Worm (Caenorhabditis elegans) whole organism, young adult: Measurements from ENCODE around the gene T09F3.5.

Source experiments
- F57A8.1 ChIP-seq: fragments of 200-800 bp; sonication (Bioruptor generic); optimal IDR thresholded peaks from 2 replicates; lab custom pipeline; 2018; ENCODE audit warnings: mild to moderate bottlenecking, missing genetic modification characterization, moderate library complexity, missing compliant biosample characterization
- ceh-27 ChIP-seq: fragments of 200-800 bp; sonication (Bioruptor generic); optimal IDR thresholded peaks from 2 replicates; lab custom pipeline; 2018; ENCODE audit warnings: mild to moderate bottlenecking, missing genetic modification characterization, moderate library complexity, missing compliant biosample characterization
- egrh-3 ChIP-seq: fragments of 200-800 bp; sonication (Bioruptor generic); IDR thresholded peaks from 2 replicates; pipeline ENCODE4 v1.3.6; 2022; ENCODE audit warnings: missing genetic modification reagents, missing genetic modification characterization, missing compliant biosample characterization
- hmg-1.2 ChIP-seq: fragments of 200-800 bp; sonication (Bioruptor generic); IDR thresholded peaks from 2 replicates; pipeline ENCODE4 v1.3.6; 2022; ENCODE audit warnings: missing genetic modification reagents, missing genetic modification characterization, missing compliant biosample characterization
- lir-1 ChIP-seq: fragments of 200-800 bp; sonication (Bioruptor generic); conservative IDR thresholded peaks from 2 replicates; pipeline ENCODE4 v1.3.6; 2022; ENCODE audit warnings: missing genetic modification reagents, missing genetic modification characterization, missing compliant biosample characterization
- sdz-38 ChIP-seq: sonication (generic microtip); optimal IDR thresholded peaks from 2 replicates; lab custom pipeline; 2016; ENCODE audit warnings: missing genotype, missing genetic modification characterization, missing compliant biosample characterization
- snpc-4 ChIP-seq, 5 experiments: fragments of 150-350 bp in 1 of 5; sonication (generic microtip) in 4 of 5; optimal IDR thresholded peaks; 2 replicates each; lab custom pipeline; 2014 to 2018; ENCODE audit warnings: missing genetic modification characterization in 5 of 5, missing biosample characterization in 3 of 5, antibody characterized with exemption in 2 of 5, mild to moderate bottlenecking in 2 of 5, missing compliant biosample characterization in 2 of 5, missing genotype in 2 of 5, moderate library complexity in 2 of 5, missing genetic modification reagents in 1 of 5
- unc-130 ChIP-seq: sonication (generic microtip); optimal IDR thresholded peaks from 2 replicates; lab custom pipeline; 2016; ENCODE audit warnings: missing genetic modification reagents, missing genetic modification characterization, missing compliant biosample characterization
- unc-62 ChIP-seq: fragments of 150-350 bp; optimal IDR thresholded peaks from 2 replicates; lab custom pipeline; 2014; ENCODE audit warnings: missing biosample characterization, missing genetic modification reagents, missing genetic modification characterization
- zfh-2 ChIP-seq: fragments of 200-800 bp; sonication (Bioruptor generic); conservative IDR thresholded peaks from 2 replicates; pipeline ENCODE4 v1.3.6; 2022; ENCODE audit warnings: missing genetic modification reagents, missing genetic modification characterization, missing compliant biosample characterization
- zim-3 ChIP-seq: sonication (generic microtip); optimal IDR thresholded peaks from 2 replicates; lab custom pipeline; 2017; ENCODE audit warnings: mild to moderate bottlenecking, missing genetic modification characterization, moderate library complexity, missing compliant biosample characterization
- ztf-6 ChIP-seq: fragments of 200-800 bp; sonication (Bioruptor generic); IDR thresholded peaks from 2 replicates; pipeline ENCODE4 v1.3.6; 2022; ENCODE audit warnings: missing genetic modification reagents, missing genetic modification characterization, missing compliant biosample characterization

ce11 chrII:10446814-10447213, 50.1 kb downstream of the T09F3.5 start:
- TF ChIP-seq unc-130 (GFP tag; lab: Kevin White, UChicago) (no peak), ceh-27 (no peak), snpc-4 (GFP tag; optimal IDR thresholded peaks at IDR 0.05; lab: Kevin White, UChicago) (no peak), snpc-4 (tag; optimal IDR thresholded peaks at IDR 0.05; lab: Kevin White, UChicago) (no peak), zfh-2 (no peak), hmg-1.2 (GFP tag; lab: Robert Waterston, UW) (no peak), lir-1 (GFP tag; lab: Robert Waterston, UW) (no peak), zim-3 (tag; lab: Kevin White, UChicago) (no peak), unc-62 (GFP tag; lab: Kevin White, UChicago) (no peak), F57A8.1 (GFP tag; lab: Kevin White, UChicago) (no peak), sdz-38 (no peak), ztf-6 (no peak), egrh-3 (GFP tag; lab: Robert Waterston, UW) (no peak)
